Worm (Caenorhabditis elegans) whole organism, L2 larva: Measurements from ENCODE around the gene ZK697.14.

Experiments
- C34F6.9 ChIP-seq: fragments of 150-350 bp; optimal IDR thresholded peaks from 2 replicates; lab custom pipeline; 2014; ENCODE audit warnings: missing biosample characterization, missing genetic modification characterization
- F13H6.1 ChIP-seq: sonication (generic microtip); optimal IDR thresholded peaks from 2 replicates; lab custom pipeline; 2016; ENCODE audit warnings: missing genetic modification characterization, missing compliant biosample characterization
- R02D3.7 ChIP-seq: fragments of 150-350 bp; optimal IDR thresholded peaks from 2 replicates; lab custom pipeline; 2014; ENCODE audit warnings: missing biosample characterization, missing genetic modification characterization
- Y55F3AM.14 ChIP-seq: fragments of 200-800 bp; sonication (Bioruptor generic); optimal IDR thresholded peaks from 2 replicates; lab custom pipeline; 2018; ENCODE audit warnings: mild to moderate bottlenecking, missing genetic modification characterization, missing compliant biosample characterization
- ZK546.5 ChIP-seq: sonication (generic microtip); optimal IDR thresholded peaks from 2 replicates; lab custom pipeline; 2017; ENCODE audit warnings: missing biosample characterization, missing genetic modification characterization
- alr-1 ChIP-seq: fragments of 150-350 bp; optimal IDR thresholded peaks from 2 replicates; lab custom pipeline; 2014; ENCODE audit warnings: missing biosample characterization, missing genetic modification characterization
- aly-2 ChIP-seq: fragments of 150-350 bp; optimal IDR thresholded peaks from 2 replicates; lab custom pipeline; 2014; ENCODE audit warnings: missing biosample characterization, missing genetic modification characterization
- ama-1 ChIP-seq: fragments of 150-350 bp; optimal IDR thresholded peaks from 2 replicates; lab custom pipeline; 2018; ENCODE audit warnings: inconsistent platforms
- blmp-1 ChIP-seq: sonication (generic microtip); optimal IDR thresholded peaks from 2 replicates; lab custom pipeline; 2017; ENCODE audit warnings: missing genetic modification characterization, mild to moderate bottlenecking, missing compliant biosample characterization, antibody characterized with exemption, moderate library complexity; ENCODE audit not compliant: insufficient read depth
- ceh-16 ChIP-seq: fragments of 150-350 bp; optimal IDR thresholded peaks from 2 replicates; lab custom pipeline; 2014; ENCODE audit warnings: missing biosample characterization, missing genetic modification characterization
- ceh-82 ChIP-seq: fragments of 150-350 bp; optimal IDR thresholded peaks from 2 replicates; lab custom pipeline; 2014; ENCODE audit warnings: missing biosample characterization, missing genetic modification characterization
- crh-2 ChIP-seq: sonication (generic microtip); optimal IDR thresholded peaks from 2 replicates; lab custom pipeline; 2017; ENCODE audit warnings: missing biosample characterization, missing genetic modification characterization
- dmd-4 ChIP-seq: sonication (generic microtip); optimal IDR thresholded peaks from 2 replicates; lab custom pipeline; 2017; ENCODE audit warnings: missing biosample characterization, missing genetic modification characterization
- egl-27 ChIP-seq: sonication (generic microtip); optimal IDR thresholded peaks from 3 replicates; lab custom pipeline; 2017; ENCODE audit warnings: missing biosample characterization, missing genetic modification reagents, missing genetic modification characterization
- elt-1 ChIP-seq: fragments of 150-350 bp; optimal IDR thresholded peaks from 2 replicates; lab custom pipeline; 2014; ENCODE audit warnings: missing biosample characterization, missing genetic modification characterization
- elt-3 ChIP-seq: sonication (generic microtip); optimal IDR thresholded peaks from 2 replicates; lab custom pipeline; 2017; ENCODE audit warnings: missing biosample characterization, missing genetic modification characterization
- fos-1 ChIP-seq: fragments of 150-350 bp; optimal IDR thresholded peaks from 2 replicates; lab custom pipeline; 2014; ENCODE audit warnings: missing biosample characterization, missing genetic modification characterization
- gmeb-1 ChIP-seq: fragments of 150-350 bp; optimal IDR thresholded peaks from 2 replicates; lab custom pipeline; 2014; ENCODE audit warnings: missing biosample characterization, missing genetic modification characterization
- lin-11 ChIP-seq: fragments of 150-350 bp; sonication (generic microtip); optimal IDR thresholded peaks from 2 replicates; lab custom pipeline; 2014; ENCODE audit warnings: missing biosample characterization, missing genetic modification characterization, inconsistent platforms, mixed read lengths
- lin-13 ChIP-seq: fragments of 150-350 bp; optimal IDR thresholded peaks from 2 replicates; lab custom pipeline; 2014; ENCODE audit warnings: missing biosample characterization, missing genetic modification reagents, missing genetic modification characterization
- lin-39 ChIP-seq: fragments of 150-350 bp; optimal IDR thresholded peaks from 2 replicates; lab custom pipeline; 2014; ENCODE audit warnings: missing biosample characterization, missing genetic modification reagents, missing genetic modification characterization
- lsy-2 ChIP-seq, 2 experiments: fragments of 150-350 bp in 1 of 2; sonication (generic microtip) in 1 of 2; optimal IDR thresholded peaks; 2 replicates each; lab custom pipeline; 2014 to 2017; ENCODE audit warnings: missing biosample characterization in 2 of 2, missing genetic modification characterization in 2 of 2
- mab-5 ChIP-seq: fragments of 150-350 bp; optimal IDR thresholded peaks from 2 replicates; lab custom pipeline; 2014; ENCODE audit warnings: missing biosample characterization, missing genetic modification characterization
- mbf-1 ChIP-seq: sonication (generic microtip); optimal IDR thresholded peaks from 2 replicates; lab custom pipeline; 2017; ENCODE audit warnings: missing biosample characterization, missing genetic modification characterization
- mdl-1 ChIP-seq, 2 experiments: fragments of 150-350 bp in 1 of 2; sonication (generic microtip) in 1 of 2; optimal IDR thresholded peaks; 2 replicates each; lab custom pipeline; 2017; ENCODE audit warnings: missing biosample characterization in 2 of 2, missing genetic modification characterization in 2 of 2
- nhr-10 ChIP-seq: sonication (generic microtip); optimal IDR thresholded peaks from 2 replicates; lab custom pipeline; 2017; ENCODE audit warnings: missing biosample characterization, missing genetic modification characterization
- nhr-11 ChIP-seq: fragments of 150-350 bp; optimal IDR thresholded peaks from 2 replicates; lab custom pipeline; 2014; ENCODE audit warnings: missing biosample characterization, missing genetic modification characterization
- nhr-12 ChIP-seq: fragments of 150-350 bp; optimal IDR thresholded peaks from 2 replicates; lab custom pipeline; 2014; ENCODE audit warnings: missing biosample characterization, missing genetic modification characterization
- nhr-129 ChIP-seq: fragments of 150-350 bp; optimal IDR thresholded peaks from 2 replicates; lab custom pipeline; 2014; ENCODE audit warnings: missing biosample characterization, missing genetic modification characterization
- nhr-21 ChIP-seq: fragments of 150-350 bp; optimal IDR thresholded peaks from 2 replicates; lab custom pipeline; 2014; ENCODE audit warnings: missing biosample characterization, missing genetic modification characterization
- nhr-23 ChIP-seq: fragments of 150-350 bp; optimal IDR thresholded peaks from 2 replicates; lab custom pipeline; 2014; ENCODE audit warnings: missing biosample characterization, missing genetic modification reagents, missing genetic modification characterization
- nhr-237 ChIP-seq: fragments of 150-350 bp; optimal IDR thresholded peaks from 2 replicates; lab custom pipeline; 2014; ENCODE audit warnings: missing biosample characterization, missing genetic modification characterization
- nhr-25 ChIP-seq: fragments of 150-350 bp; sonication (generic microtip); optimal IDR thresholded peaks from 3 replicates; lab custom pipeline; 2014; ENCODE audit warnings: missing biosample characterization, missing genetic modification characterization
- nhr-6 ChIP-seq: fragments of 150-350 bp; optimal IDR thresholded peaks from 2 replicates; lab custom pipeline; 2014; ENCODE audit warnings: missing biosample characterization, missing genetic modification characterization
- nhr-77 ChIP-seq: fragments of 150-350 bp; optimal IDR thresholded peaks from 2 replicates; lab custom pipeline; 2014; ENCODE audit warnings: missing biosample characterization, missing genetic modification characterization
- peb-1 ChIP-seq: fragments of 150-350 bp; optimal IDR thresholded peaks from 2 replicates; lab custom pipeline; 2014; ENCODE audit warnings: missing biosample characterization, missing genetic modification characterization
- sem-4 ChIP-seq: fragments of 150-350 bp; optimal IDR thresholded peaks from 2 replicates; lab custom pipeline; 2014; ENCODE audit warnings: missing biosample characterization, missing genetic modification reagents, missing genetic modification characterization
- skn-1 ChIP-seq: sonication (generic microtip); optimal IDR thresholded peaks from 2 replicates; lab custom pipeline; 2017; ENCODE audit warnings: missing biosample characterization, missing genetic modification characterization
- sma-3 ChIP-seq: sonication (generic microtip); optimal IDR thresholded peaks from 2 replicates; lab custom pipeline; 2016; ENCODE audit warnings: missing genetic modification reagents, missing genetic modification characterization, missing compliant biosample characterization
- sma-9 ChIP-seq, 2 experiments: fragments of 150-350 bp in 1 of 2; sonication (generic microtip) in 1 of 2; optimal IDR thresholded peaks; 2 replicates each; lab custom pipeline; 2014 to 2016; ENCODE audit warnings: missing genetic modification characterization in 2 of 2, mild to moderate bottlenecking in 1 of 2, missing biosample characterization in 1 of 2, missing compliant biosample characterization in 1 of 2, missing genetic modification reagents in 1 of 2, moderate library complexity in 1 of 2
- snpc-4 ChIP-seq: fragments of 150-350 bp; optimal IDR thresholded peaks from 2 replicates; lab custom pipeline; 2014; ENCODE audit warnings: missing biosample characterization, missing genetic modification characterization
- unc-39 ChIP-seq: fragments of 150-350 bp; optimal IDR thresholded peaks from 2 replicates; lab custom pipeline; 2014; ENCODE audit warnings: missing biosample characterization, missing genetic modification characterization
- unc-55 ChIP-seq: fragments of 150-350 bp; sonication (generic microtip); optimal IDR thresholded peaks from 3 replicates; lab custom pipeline; 2014; ENCODE audit warnings: missing biosample characterization, missing genetic modification reagents, missing genetic modification characterization
- unc-62 ChIP-seq: fragments of 150-350 bp; optimal IDR thresholded peaks from 2 replicates; lab custom pipeline; 2014; ENCODE audit warnings: missing biosample characterization, missing genetic modification reagents, missing genetic modification characterization
- zag-1 ChIP-seq: fragments of 150-350 bp; optimal IDR thresholded peaks from 2 replicates; lab custom pipeline; 2014; ENCODE audit warnings: missing biosample characterization, missing genetic modification characterization
- ztf-1 ChIP-seq: fragments of 200-800 bp; sonication (Bioruptor generic); conservative IDR thresholded peaks from 2 replicates; pipeline ENCODE4 v1.3.6; 2022; ENCODE audit warnings: missing genetic modification characterization, missing compliant biosample characterization
- ztf-11 ChIP-seq: sonication (generic microtip); optimal IDR thresholded peaks from 2 replicates; lab custom pipeline; 2017; ENCODE audit warnings: missing biosample characterization, missing genetic modification characterization
- ztf-4 ChIP-seq: fragments of 150-350 bp; optimal IDR thresholded peaks from 2 replicates; lab custom pipeline; 2014; ENCODE audit warnings: missing biosample characterization, missing genetic modification characterization

ZK697.14 gene

DNA sequence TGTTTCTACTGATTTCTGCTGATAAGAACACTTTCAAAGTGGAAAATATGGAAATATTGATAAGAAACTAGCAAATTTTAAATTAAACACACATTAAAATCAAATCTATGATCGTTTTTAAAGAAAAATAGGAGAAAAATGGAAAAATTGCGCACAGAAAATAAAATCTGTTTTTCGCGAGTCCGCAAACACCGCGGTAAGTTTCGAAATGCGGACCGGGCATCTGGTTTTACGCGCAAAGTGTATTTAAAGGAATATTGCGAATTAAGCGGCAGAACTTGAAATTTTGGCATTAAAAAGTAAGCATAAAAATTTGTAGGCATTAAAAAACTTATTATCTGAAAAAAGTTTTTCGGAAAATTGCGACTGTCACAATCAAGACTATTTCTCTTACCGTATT, 17.6 kb upstream of the ZK697.14 start:
- no peak for TF ChIP-seq nhr-6 (tag; lab: Kevin White, UChicago)
- peak; percentile 10 for TF ChIP-seq C34F6.9 (tag; lab: Kevin White, UChicago)
- TF ChIP-seq unc-55 (GFP tag; lab: Kevin White, UChicago) = peak; percentile 23
- peak in 1 of 2 experiments; percentile 45 for TF ChIP-seq lsy-2 (tag; optimal IDR thresholded peaks at IDR 0.05; lab: Kevin White, UChicago)

DNA sequence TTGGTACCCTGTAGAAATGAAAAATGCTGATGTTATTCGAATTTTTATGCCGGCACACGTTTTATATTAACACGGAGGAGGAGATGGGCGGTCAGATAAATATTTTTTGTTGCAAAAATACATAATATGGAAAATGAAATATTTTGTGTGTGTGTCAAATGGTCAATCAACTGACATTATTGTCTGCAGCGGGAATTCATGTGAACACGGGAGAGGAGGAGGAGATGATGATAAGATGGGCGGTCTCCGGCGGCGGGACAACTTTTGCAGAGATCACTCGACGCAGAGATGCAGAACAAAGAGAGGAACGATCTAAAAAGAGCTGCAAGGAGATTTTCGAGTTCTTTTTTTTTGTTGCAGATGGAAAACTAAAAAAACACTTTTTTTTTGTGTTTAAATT, 16.2 kb upstream of the ZK697.14 start, which contains the start of gene dhs-13:
Gene dhs-13, minus strand, starts transcription at position 8 of the 400 bp plus-strand sequence.
- TF ChIP-seq ztf-4 (no peak), nhr-237 (tag; lab: Kevin White, UChicago) (no peak), ztf-1 (GFP tag; lab: Robert Waterston, UW) (no peak), zag-1 (no peak), lsy-2 (tag; optimal IDR thresholded peaks at IDR 0.05; lab: Kevin White, UChicago) (peak in 1 of 2 experiments; percentile 5), C34F6.9 (tag; lab: Kevin White, UChicago) (no peak), lin-39 (tag; lab: Kevin White, UChicago) (no peak), elt-1 (no peak), unc-55 (GFP tag; lab: Kevin White, UChicago) (no peak), sma-3 (GFP tag; lab: Kevin White, UChicago) (peak; percentile 1), nhr-12 (tag; lab: Kevin White, UChicago) (no peak), fos-1 (tag; lab: Kevin White, UChicago) (peak; percentile 49), ZK546.5 (tag; lab: Kevin White, UChicago) (no peak), Y55F3AM.14 (no peak), ceh-16 (no peak), mab-5 (no peak), mdl-1 (tag; optimal IDR thresholded peaks at IDR 0.05; lab: Kevin White, UChicago) (no peak), nhr-77 (no peak), nhr-129 (tag; lab: Kevin White, UChicago) (peak; percentile 62), F13H6.1 (tag; lab: Kevin White, UChicago) (peak; percentile 21), nhr-10 (tag; lab: Kevin White, UChicago) (no peak), unc-39 (tag; lab: Kevin White, UChicago) (no peak), elt-3 (no peak), sem-4 (tag; lab: Kevin White, UChicago) (no peak), aly-2 (no peak), nhr-25 (tag; lab: Kevin White, UChicago) (no peak), skn-1 (tag; lab: Kevin White, UChicago) (no peak), egl-27 (tag; lab: Kevin White, UChicago) (no peak), peb-1 (no peak), gmeb-1 (tag; lab: Kevin White, UChicago) (peak; percentile 25), crh-2 (no peak), lin-11 (tag; lab: Kevin White, UChicago) (no peak), unc-62 (GFP tag; lab: Kevin White, UChicago) (no peak), ama-1 (lab: Kevin White, UChicago) (no peak), R02D3.7 (no peak), blmp-1 (tag; lab: Kevin White, UChicago) (no peak), lin-13 (GFP tag; lab: Kevin White, UChicago) (no peak), snpc-4 (tag; lab: Kevin White, UChicago) (no peak), nhr-23 (tag; lab: Kevin White, UChicago) (no peak), nhr-6 (tag; lab: Kevin White, UChicago) (no peak), nhr-21 (peak; percentile 14), ztf-11 (tag; lab: Kevin White, UChicago) (no peak), dmd-4 (tag; lab: Kevin White, UChicago) (no peak), sma-9 (GFP tag; optimal IDR thresholded peaks at IDR 0.05; lab: Kevin White, UChicago) (peak; percentile 58), sma-9 (tag; optimal IDR thresholded peaks at IDR 0.05; lab: Kevin White, UChicago) (no peak), ceh-82 (tag; lab: Kevin White, UChicago) (no peak), nhr-11 (tag; lab: Kevin White, UChicago) (no peak), mbf-1 (tag; lab: Kevin White, UChicago) (no peak), alr-1 (tag; lab: Kevin White, UChicago) (no peak)
